Worm (Caenorhabditis elegans): ENCODE results near the gene hir-1.

- TF ChIP-seq ztf-29 (GFP tag; IDR thresholded peaks at IDR 0.05) (no peak), cog-1 (tag; optimal IDR thresholded peaks at IDR 0.05) (no peak), klf-2 (GFP tag; conservative IDR thresholded peaks at IDR 0.05) (no peak), med-1 (GFP tag; optimal IDR thresholded peaks at IDR 0.05; ENCODE audit: insufficient read depth) (no peak), T22C8.4 (GFP tag; IDR thresholded peaks at IDR 0.05) (no peak), ref-1 (GFP tag; conservative IDR thresholded peaks at IDR 0.05) (no peak), flt-1 (GFP tag; IDR thresholded peaks at IDR 0.05) (no peak), tab-1 (GFP tag; IDR thresholded peaks at IDR 0.05) (no peak)
Measured at ce11 chrV:5527694-5528093, 5.8 kb downstream of the hir-1 start.

Data from whole organism, midembryonic.